Fruit fly (Drosophila melanogaster): ENCODE measurements around the gene Ets65A.

Gene Ets65A

dm6 chr3L:6124616-6125408 lies 27.4 kb downstream of the Ets65A start:
- TF ChIP-seq tin (GFP tag; optimal IDR thresholded peaks at IDR 0.05), result peak; percentile 69
- TF ChIP-seq CG15011 (GFP tag; optimal IDR thresholded peaks at IDR 0.05), result peak; percentile 71
- no peak for TF ChIP-seq Gsc (GFP tag; IDR thresholded peaks at IDR 0.05)
- peak; percentile 77 for TF ChIP-seq en (GFP tag; optimal IDR thresholded peaks at IDR 0.05)
- peak; percentile 43 for TF ChIP-seq Hey (tag; optimal IDR thresholded peaks at IDR 0.05)
- TF ChIP-seq cg (GFP tag; optimal IDR thresholded peaks at IDR 0.05), result no peak
- TF ChIP-seq CG15479 (GFP tag; optimal IDR thresholded peaks at IDR 0.05), result no peak
- TF ChIP-seq unc-4 (GFP tag; IDR thresholded peaks at IDR 0.05; ENCODE audit: partially characterized antibody), result no peak
- TF ChIP-seq Ptx1 (GFP tag; IDR thresholded peaks at IDR 0.05), result peak; percentile 78
- peak; percentile 31 for TF ChIP-seq Sry-δ (GFP tag; optimal IDR thresholded peaks at IDR 0.05)
- peak; percentile 81 for TF ChIP-seq CG6175 (GFP tag; IDR thresholded peaks at IDR 0.05)
- TF ChIP-seq scrt (GFP tag; optimal IDR thresholded peaks at IDR 0.05), result peak; percentile 76
- no peak for TF ChIP-seq CG4404 (GFP tag; IDR thresholded peaks at IDR 0.05)
- TF ChIP-seq CG5180 (GFP tag; optimal IDR thresholded peaks at IDR 0.05), result peak; percentile 39
- TF ChIP-seq Mad (GFP tag; optimal IDR thresholded peaks at IDR 0.05), result peak; percentile 27
- TF ChIP-seq Med (GFP tag), result peak; percentile 97
- peak; percentile 13 for TF ChIP-seq CG13624 (GFP tag; optimal IDR thresholded peaks at IDR 0.05)
- peak; percentile 79 for TF ChIP-seq ase (GFP tag; IDR thresholded peaks at IDR 0.05)
- TF ChIP-seq cas (GFP tag; IDR thresholded peaks at IDR 0.05), result no peak
- TF ChIP-seq CG32772 (GFP tag; IDR thresholded peaks at IDR 0.05), result no peak; the same call in 1 of the 2 replicates
- peak; percentile 72 for TF ChIP-seq CG17385 (GFP tag; optimal IDR thresholded peaks at IDR 0.05)
- peak; percentile 43 for TF ChIP-seq da (GFP tag; optimal IDR thresholded peaks at IDR 0.05)
- TF ChIP-seq grn (GFP tag; optimal IDR thresholded peaks at IDR 0.05), result peak; percentile 50
- peak; percentile 60 for TF ChIP-seq Xbp1 (GFP tag; optimal IDR thresholded peaks at IDR 0.05)
- TF ChIP-seq CG30431 (GFP tag; optimal IDR thresholded peaks at IDR 0.05), result peak; percentile 56
- peak; percentile 75 for TF ChIP-seq Sox100B (GFP tag; optimal IDR thresholded peaks at IDR 0.05)
- peak; percentile 43 for TF ChIP-seq Sin3A (optimal IDR thresholded peaks at IDR 0.05)
- TF ChIP-seq CG16863 (GFP tag; optimal IDR thresholded peaks at IDR 0.05), result peak; percentile 25
- peak; percentile 72 for TF ChIP-seq CG14441 (GFP tag; IDR thresholded peaks at IDR 0.05)
- TF ChIP-seq CG13775 (GFP tag; optimal IDR thresholded peaks at IDR 0.05), result peak; percentile 62
- peak; percentile 69 for TF ChIP-seq CG5245 (GFP tag; optimal IDR thresholded peaks at IDR 0.05)
- TF ChIP-seq Hr51 (GFP tag; optimal IDR thresholded peaks at IDR 0.05), result peak; percentile 46 to 53
- peak; percentile 20 for TF ChIP-seq ind (GFP tag; optimal IDR thresholded peaks at IDR 0.05)
- peak; percentile 92 for TF ChIP-seq Side (GFP tag; optimal IDR thresholded peaks at IDR 0.05)
- peak; percentile 41 for TF ChIP-seq trem (tag; optimal IDR thresholded peaks at IDR 0.05)
- TF ChIP-seq CG10274 (GFP tag; optimal IDR thresholded peaks at IDR 0.05), result peak; percentile 69
- TF ChIP-seq tgo (GFP tag; IDR thresholded peaks at IDR 0.05), result peak; percentile 75
- no peak for TF ChIP-seq CG2120 (GFP tag; optimal IDR thresholded peaks at IDR 0.05)
- TF ChIP-seq Lim3 (GFP tag; IDR thresholded peaks at IDR 0.05), result no peak
- no peak for TF ChIP-seq CG3065 (GFP tag; optimal IDR thresholded peaks at IDR 0.05)
- peak; percentile 89 for TF ChIP-seq bcd (GFP tag; optimal IDR thresholded peaks at IDR 0.05)
- peak; percentile 79 for TF ChIP-seq CG18599 (GFP tag; optimal IDR thresholded peaks at IDR 0.05)
- no peak for TF ChIP-seq Neu2 (GFP tag; optimal IDR thresholded peaks at IDR 0.05; ENCODE audit: borderline replicate concordance)
- TF ChIP-seq seq (GFP tag; IDR thresholded peaks at IDR 0.05), result peak; percentile 79
- TF ChIP-seq vfl (GFP tag; optimal IDR thresholded peaks at IDR 0.05), result no peak
- TF ChIP-seq Hr78 (GFP tag; optimal IDR thresholded peaks at IDR 0.05), result no peak
- peak; percentile 85 for TF ChIP-seq CG13296 (GFP tag; optimal IDR thresholded peaks at IDR 0.05)
- no peak; the same call in 1 of the 2 replicates for TF ChIP-seq CG13287 (GFP tag; IDR thresholded peaks at IDR 0.05; ENCODE audit: partially characterized antibody)
- TF ChIP-seq HLHmδ (GFP tag; optimal IDR thresholded peaks at IDR 0.05), result peak; percentile 97
